Fruit fly (Drosophila melanogaster): ENCODE data around the gene mri.

dm6 chr3L:234337-234736 is 34.4 kb downstream of the mri start:
- no peak for TF ChIP-seq psq (optimal IDR thresholded peaks at IDR 0.05)
- no peak for TF ChIP-seq EcR (GFP tag; optimal IDR thresholded peaks at IDR 0.05)
- no peak for TF ChIP-seq usp (GFP tag; optimal IDR thresholded peaks at IDR 0.05)
- no peak for TF ChIP-seq CG8478 (optimal IDR thresholded peaks at IDR 0.05)
- TF ChIP-seq pan (optimal IDR thresholded peaks at IDR 0.05) = no peak

Data from whole organism.